Worm (Caenorhabditis elegans): Measurements from ENCODE around the gene tofu-1.

- TF ChIP-seq ttx-3 (tag; optimal IDR thresholded peaks at IDR 0.05) = no peak
- no peak for TF ChIP-seq syd-9 (tag; optimal IDR thresholded peaks at IDR 0.05)
- TF ChIP-seq ceh-48 (tag; optimal IDR thresholded peaks at IDR 0.05) = no peak
- TF ChIP-seq pag-3 (tag; optimal IDR thresholded peaks at IDR 0.05; ENCODE audit: borderline replicate concordance) = no peak
- TF ChIP-seq ama-1 (optimal IDR thresholded peaks at IDR 0.05) = no peak
- no peak for TF ChIP-seq unc-3 (GFP tag; conservative IDR thresholded peaks at IDR 0.05)
- TF ChIP-seq unc-3 (tag; optimal IDR thresholded peaks at IDR 0.05) = no peak
- TF ChIP-seq unc-86 (tag; optimal IDR thresholded peaks at IDR 0.05) = no peak
- no peak for TF ChIP-seq pat-9 (tag; optimal IDR thresholded peaks at IDR 0.05)
- no peak for TF ChIP-seq fkh-10 (GFP tag; optimal IDR thresholded peaks at IDR 0.05)
- no peak for TF ChIP-seq ceh-9 (tag; optimal IDR thresholded peaks at IDR 0.05)
- TF ChIP-seq madf-2 (tag; optimal IDR thresholded peaks at IDR 0.05) = no peak
- no peak for TF ChIP-seq tbx-2 (tag; optimal IDR thresholded peaks at IDR 0.05)
- no peak for TF ChIP-seq ceh-24 (tag; optimal IDR thresholded peaks at IDR 0.05)
Observed at ce11 chrV:9962916-9963315, 18.0 kb upstream of the tofu-1 start.
